Fruit fly (Drosophila melanogaster): ENCODE data around the gene CG13643.

DNA sequence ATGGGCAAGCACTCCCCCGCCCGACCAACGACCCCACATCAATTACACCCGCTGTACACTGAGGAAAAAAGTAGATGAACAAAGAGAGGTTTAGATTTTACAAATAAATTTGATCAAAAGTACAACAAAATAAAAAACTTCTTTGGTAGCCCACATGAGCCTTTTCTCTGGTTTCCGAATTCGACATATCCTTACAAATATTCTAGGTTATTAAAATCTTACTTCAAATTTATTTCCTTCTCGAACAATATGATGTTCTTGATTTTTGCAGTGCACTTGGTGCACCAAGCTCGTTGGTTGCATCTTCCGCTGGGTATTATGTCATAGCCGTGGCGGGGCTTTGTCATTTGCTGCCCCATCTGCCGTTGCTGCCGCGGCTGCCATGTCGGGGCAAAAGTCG, 844 bp upstream of the CG13643 start:
- no peak for TF ChIP-seq CG8478 (optimal IDR thresholded peaks at IDR 0.05)
- TF ChIP-seq CTCF (optimal IDR thresholded peaks at IDR 0.05): no peak

Data from S2 (cell line).